Fruit fly (Drosophila melanogaster) whole organism, prepupa: ENCODE measurements around the gene Dsp1.

Source experiments
- Blimp-1 ChIP-seq: fragments of 200-800 bp; sonication (Bioruptor generic); optimal IDR thresholded peaks from 3 replicates; lab custom pipeline; 2017; ENCODE audit warnings: missing biosample characterization, missing genetic modification characterization, mild to moderate bottlenecking, moderate library complexity, missing genetic modification reagents
- CG10631 ChIP-seq: fragments of 200-800 bp; sonication (Bioruptor generic); optimal IDR thresholded peaks from 2 replicates; lab custom pipeline; 2016; ENCODE audit warnings: missing biosample characterization, missing genetic modification characterization
- CG11294 ChIP-seq: fragments of 200-800 bp; sonication (Bioruptor generic); IDR thresholded peaks from 2 replicates; pipeline ENCODE4 v1.3.6; 2022; ENCODE audit warnings: missing biosample characterization, missing genetic modification characterization
- CG11762 ChIP-seq: fragments of 200-800 bp; sonication (Bioruptor generic); optimal IDR thresholded peaks from 3 replicates; lab custom pipeline; 2016; ENCODE audit warnings: missing biosample characterization, missing genetic modification characterization; ENCODE audit not compliant: insufficient read depth
- CG15336 ChIP-seq: fragments of 200-800 bp; sonication (Bioruptor generic); IDR thresholded peaks from 2 replicates; pipeline ENCODE4 v1.3.6; 2022; ENCODE audit warnings: missing biosample characterization, missing genetic modification characterization
- CG1621 ChIP-seq: fragments of 200-800 bp; sonication (Bioruptor generic); optimal IDR thresholded peaks from 3 replicates; lab custom pipeline; 2018; ENCODE audit warnings: missing biosample characterization, mild to moderate bottlenecking, missing genetic modification characterization
- CG16779 ChIP-seq: fragments of 200-800 bp; sonication (Bioruptor generic); optimal IDR thresholded peaks from 3 replicates; lab custom pipeline; 2017; ENCODE audit warnings: missing biosample characterization, mild to moderate bottlenecking, missing genetic modification characterization
- CG31627 ChIP-seq: fragments of 200-800 bp; sonication (Bioruptor generic); optimal IDR thresholded peaks from 3 replicates; lab custom pipeline; 2016; ENCODE audit warnings: missing biosample characterization, missing genetic modification characterization
- CG32006 ChIP-seq: fragments of 200-800 bp; sonication (Bioruptor generic); optimal IDR thresholded peaks from 3 replicates; lab custom pipeline; 2017; ENCODE audit warnings: missing biosample characterization, mild to moderate bottlenecking, missing genetic modification characterization
- CG34406 ChIP-seq: fragments of 200-800 bp; sonication (Bioruptor generic); optimal IDR thresholded peaks from 3 replicates; lab custom pipeline; 2016; ENCODE audit warnings: missing biosample characterization, missing genetic modification characterization
- CG3919 ChIP-seq: fragments of 200-800 bp; sonication (Bioruptor generic); optimal IDR thresholded peaks from 3 replicates; lab custom pipeline; 2016; ENCODE audit warnings: missing biosample characterization, missing genetic modification characterization
- CG4318 ChIP-seq: fragments of 200-800 bp; sonication (Bioruptor generic); optimal IDR thresholded peaks from 3 replicates; lab custom pipeline; 2017; ENCODE audit warnings: missing biosample characterization, mild to moderate bottlenecking, missing genetic modification characterization
- CG6163 ChIP-seq: fragments of 200-800 bp; sonication (Bioruptor generic); IDR thresholded peaks from 3 replicates; pipeline ENCODE4 v1.3.6; 2022; ENCODE audit warnings: missing biosample characterization, missing genetic modification characterization
- CG6276 ChIP-seq: fragments of 200-800 bp; sonication (Bioruptor generic); optimal IDR thresholded peaks from 2 replicates; lab custom pipeline; 2017; ENCODE audit warnings: missing biosample characterization, mild to moderate bottlenecking, missing genetic modification characterization
- CG6854 ChIP-seq: fragments of 200-800 bp; sonication (Bioruptor generic); optimal IDR thresholded peaks from 2 replicates; lab custom pipeline; 2017; ENCODE audit warnings: missing biosample characterization, mild to moderate bottlenecking, missing genetic modification characterization
- CG7368 ChIP-seq: fragments of 200-800 bp; sonication (Bioruptor generic); optimal IDR thresholded peaks from 3 replicates; lab custom pipeline; 2016; ENCODE audit warnings: missing biosample characterization, missing genetic modification characterization
- CG8119 ChIP-seq: fragments of 200-800 bp; sonication (Bioruptor generic); IDR thresholded peaks from 3 replicates; pipeline ENCODE4 v1.3.6; 2022; ENCODE audit warnings: missing biosample characterization, missing genetic modification characterization
- CG8319 ChIP-seq: fragments of 200-800 bp; sonication (Bioruptor generic); optimal IDR thresholded peaks from 3 replicates; lab custom pipeline; 2016; ENCODE audit warnings: missing biosample characterization, missing genetic modification characterization
- CG9139 ChIP-seq: fragments of 200-800 bp; sonication (Bioruptor generic); optimal IDR thresholded peaks from 3 replicates; lab custom pipeline; 2017; ENCODE audit warnings: missing biosample characterization, mild to moderate bottlenecking, missing genetic modification characterization
- Eip75B ChIP-seq: fragments of 200-800 bp; sonication (Bioruptor generic); optimal IDR thresholded peaks from 3 replicates; lab custom pipeline; 2016; ENCODE audit warnings: missing biosample characterization, missing genetic modification characterization
- Eip78C ChIP-seq: fragments of 200-800 bp; sonication (Bioruptor generic); peaks from one replicate; lab custom pipeline; 2016; ENCODE audit warnings: missing biosample characterization, missing genetic modification characterization
- Eip93F ChIP-seq: fragments of 200-800 bp; sonication (Bioruptor generic); optimal IDR thresholded peaks from 2 replicates; lab custom pipeline; 2016; ENCODE audit warnings: missing biosample characterization, mild to moderate bottlenecking, missing genetic modification characterization
- Ets21C ChIP-seq: fragments of 200-800 bp; sonication (Bioruptor generic); optimal IDR thresholded peaks from 3 replicates; lab custom pipeline; 2016; ENCODE audit warnings: missing biosample characterization, missing genetic modification characterization
- Ets96B ChIP-seq: fragments of 200-800 bp; optimal IDR thresholded peaks from 2 replicates; lab custom pipeline; 2019; ENCODE audit warnings: missing biosample characterization, mild to moderate bottlenecking, missing genetic modification characterization, moderate library complexity
- Gug ChIP-seq: fragments of 200-800 bp; sonication (Bioruptor generic); IDR thresholded peaks from 2 replicates; pipeline ENCODE4 v1.3.6; 2022; ENCODE audit warnings: missing biosample characterization, missing genetic modification characterization
- Hr38 ChIP-seq: sonication (Bioruptor generic); optimal IDR thresholded peaks from 2 replicates; lab custom pipeline; 2016; ENCODE audit warnings: missing biosample characterization, missing genetic modification characterization
- Hr39 ChIP-seq: fragments of 200-800 bp; sonication (Bioruptor generic); optimal IDR thresholded peaks from 2 replicates; lab custom pipeline; 2016; ENCODE audit warnings: missing biosample characterization, missing genetic modification characterization
- Hr4 ChIP-seq: fragments of 200-800 bp; sonication (Bioruptor generic); optimal IDR thresholded peaks from 3 replicates; lab custom pipeline; 2016; ENCODE audit warnings: missing biosample characterization, missing genetic modification characterization
- Lpt ChIP-seq: fragments of 200-800 bp; sonication (Bioruptor generic); optimal IDR thresholded peaks from 3 replicates; lab custom pipeline; 2016; ENCODE audit warnings: missing biosample characterization, missing genetic modification characterization
- Met ChIP-seq: fragments of 200-800 bp; sonication (Bioruptor generic); optimal IDR thresholded peaks from 3 replicates; lab custom pipeline; 2016; ENCODE audit warnings: missing biosample characterization, missing genetic modification characterization
- OdsH ChIP-seq: fragments of 200-800 bp; sonication (Bioruptor generic); optimal IDR thresholded peaks from 3 replicates; lab custom pipeline; 2016; ENCODE audit warnings: missing biosample characterization, missing genetic modification characterization
- Smox ChIP-seq: fragments of 200-800 bp; sonication (Bioruptor generic); optimal IDR thresholded peaks from 3 replicates; lab custom pipeline; 2016; ENCODE audit warnings: missing biosample characterization, missing genetic modification characterization
- Sox102F ChIP-seq: fragments of 200-800 bp; sonication (Bioruptor generic); optimal IDR thresholded peaks from 2 replicates; lab custom pipeline; 2016; ENCODE audit warnings: missing biosample characterization, mild to moderate bottlenecking, missing genetic modification characterization
- Sox14 ChIP-seq: fragments of 200-800 bp; sonication (Bioruptor generic); optimal IDR thresholded peaks from 3 replicates; lab custom pipeline; 2016; ENCODE audit warnings: missing biosample characterization, missing genetic modification characterization
- achi ChIP-seq: fragments of 200-800 bp; sonication (Bioruptor generic); optimal IDR thresholded peaks from 3 replicates; lab custom pipeline; 2016; ENCODE audit warnings: missing biosample characterization, missing genetic modification characterization
- cyc ChIP-seq: fragments of 200-800 bp; sonication (Bioruptor generic); optimal IDR thresholded peaks from 3 replicates; lab custom pipeline; 2016; ENCODE audit warnings: missing biosample characterization, missing genetic modification characterization
- dac ChIP-seq: fragments of 200-800 bp; sonication (Bioruptor generic); optimal IDR thresholded peaks from 2 replicates; lab custom pipeline; 2017; ENCODE audit warnings: missing biosample characterization, mild to moderate bottlenecking, missing genetic modification characterization
- dsx ChIP-seq: fragments of 200-800 bp; optimal IDR thresholded peaks from 3 replicates; lab custom pipeline; 2019; ENCODE audit warnings: missing biosample characterization, mild to moderate bottlenecking, missing genetic modification characterization, moderate library complexity; ENCODE audit not compliant: poor library complexity, severe bottlenecking
- eg ChIP-seq: fragments of 200-800 bp; sonication (Bioruptor generic); IDR thresholded peaks from 3 replicates; pipeline ENCODE4 v1.3.6; 2022; ENCODE audit warnings: missing biosample characterization, missing genetic modification characterization
- esn ChIP-seq: fragments of 200-800 bp; sonication (Bioruptor generic); optimal IDR thresholded peaks from 2 replicates; lab custom pipeline; 2016; ENCODE audit warnings: missing biosample characterization, mild to moderate bottlenecking, missing genetic modification characterization, moderate library complexity
- fd85E ChIP-seq: fragments of 200-800 bp; sonication (Bioruptor generic); optimal IDR thresholded peaks from 3 replicates; lab custom pipeline; 2016; ENCODE audit warnings: missing biosample characterization, missing genetic modification characterization
- fkh ChIP-seq: fragments of 200-800 bp; sonication (Bioruptor generic); optimal IDR thresholded peaks from 3 replicates; lab custom pipeline; 2017; ENCODE audit warnings: missing biosample characterization, mild to moderate bottlenecking, missing genetic modification characterization, moderate library complexity
- lz ChIP-seq: fragments of 200-800 bp; sonication (Bioruptor generic); optimal IDR thresholded peaks from 3 replicates; lab custom pipeline; 2016; ENCODE audit warnings: missing biosample characterization, missing genetic modification characterization
- net ChIP-seq: fragments of 200-800 bp; sonication (Bioruptor generic); optimal IDR thresholded peaks from 3 replicates; lab custom pipeline; 2016; ENCODE audit warnings: missing biosample characterization, missing genetic modification characterization
- salr ChIP-seq, 2 experiments: fragments of 200-800 bp; sonication (Bioruptor generic); optimal IDR thresholded peaks; 3 replicates each; lab custom pipeline; 2016 to 2018; ENCODE audit warnings: missing biosample characterization in 2 of 2, missing genetic modification characterization in 2 of 2, mild to moderate bottlenecking in 1 of 2
- spab ChIP-seq: fragments of 200-800 bp; sonication (Bioruptor generic); optimal IDR thresholded peaks from 2 replicates; lab custom pipeline; 2017; ENCODE audit warnings: missing biosample characterization, mild to moderate bottlenecking, missing genetic modification characterization, missing genetic modification reagents
- svp ChIP-seq: fragments of 200-800 bp; sonication (Bioruptor generic); peaks from one replicate; lab custom pipeline; 2016; ENCODE audit warnings: missing biosample characterization, missing genetic modification characterization
- topi ChIP-seq: fragments of 200-800 bp; sonication (Bioruptor generic); optimal IDR thresholded peaks from 3 replicates; lab custom pipeline; 2016; ENCODE audit warnings: missing biosample characterization, missing genetic modification characterization

Dsp1 gene

DNA sequence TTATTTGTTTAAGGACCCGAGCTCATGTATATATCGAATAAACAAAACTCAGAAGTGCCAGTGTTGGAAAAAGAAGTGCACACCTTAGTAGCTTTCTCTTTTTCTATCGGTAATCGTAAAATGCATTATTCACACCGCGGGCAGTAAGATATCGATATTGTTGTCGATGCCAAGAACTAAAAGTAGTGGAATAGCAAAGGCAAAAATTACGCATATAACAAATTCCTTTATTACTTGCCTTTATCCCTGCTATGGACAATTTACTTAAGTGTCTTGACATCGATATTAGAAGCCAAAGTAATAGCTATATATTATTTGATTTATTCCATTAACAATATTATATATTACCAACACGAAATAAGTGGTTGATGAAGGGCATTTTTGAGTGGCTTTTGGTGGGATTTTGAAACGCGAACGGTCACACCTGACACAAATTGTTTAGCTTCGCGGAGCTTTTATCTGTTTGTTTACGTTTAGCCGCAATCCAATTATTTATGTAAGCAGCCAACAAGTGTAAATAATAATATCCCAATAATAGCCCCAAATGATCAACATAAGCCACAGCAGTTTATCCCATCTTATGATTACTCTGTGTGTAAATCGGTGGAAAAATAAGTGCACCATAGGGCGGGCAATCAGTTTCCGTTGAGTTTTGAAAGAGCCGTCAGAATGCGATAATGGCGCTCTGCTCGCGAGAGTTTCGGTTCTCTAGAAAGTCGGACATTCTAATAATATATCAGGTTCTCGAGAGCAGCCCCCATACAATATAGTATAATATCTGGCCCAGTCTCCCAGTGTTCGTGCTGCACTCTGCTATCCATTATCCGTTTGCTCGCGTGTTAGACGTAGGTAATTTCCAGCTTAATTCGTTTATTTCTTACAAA, 51.7 kb downstream of the Dsp1 start, which contains the start of the genes CG9992 and CG4239 (continued):
- TF ChIP-seq CG4318 (GFP tag; lab: Kevin White, UChicago) (peak; percentile 63), lz (GFP tag; lab: Kevin White, UChicago) (peak; percentile 47), Lpt (GFP tag; lab: Kevin White, UChicago) (peak; percentile 44), Gug (peak; percentile 58), Eip78C (GFP tag; lab: Kevin White, UChicago) (peak; percentile 66)

DNA sequence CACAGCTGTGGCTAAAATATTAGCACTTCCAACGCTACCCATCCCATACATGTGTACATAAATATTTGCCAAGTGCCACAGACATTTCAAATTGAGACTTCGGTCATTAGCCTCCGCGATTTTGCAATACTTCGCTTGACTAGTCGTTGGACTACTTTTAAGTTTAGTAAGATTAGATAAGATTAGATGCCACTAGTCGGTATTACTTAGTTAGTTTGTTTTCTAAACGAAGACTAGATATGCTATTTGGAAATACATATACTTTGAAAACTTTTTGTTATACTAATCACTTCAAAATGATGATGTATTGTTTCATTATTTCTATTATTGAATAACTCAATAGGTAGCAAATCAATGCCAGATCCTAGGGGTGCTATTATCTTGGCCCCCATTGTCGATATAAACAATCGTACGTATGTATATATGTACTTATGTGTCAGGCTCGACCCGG, 52.6 kb downstream of the Dsp1 start:
- TF ChIP-seq CG6854 (GFP tag; lab: Kevin White, UChicago) (no peak), Hr39 (GFP tag; lab: Kevin White, UChicago) (peak; percentile 30), Ets96B (tag; lab: Kevin White, UChicago) (peak; percentile 34), esn (GFP tag; lab: Kevin White, UChicago) (peak; percentile 57), CG7368 (no peak), CG16779 (no peak), Ets21C (GFP tag; lab: Kevin White, UChicago) (no peak), Eip93F (GFP tag; lab: Kevin White, UChicago) (no peak), Sox102F (no peak), topi (peak; percentile 52), cyc (peak; percentile 17), dac (peak; percentile 6), CG6276 (peak; percentile 58), Smox (GFP tag; lab: Kevin White, UChicago) (peak; percentile 50), CG31627 (GFP tag; lab: Kevin White, UChicago) (peak; percentile 41), CG9139 (GFP tag; lab: Kevin White, UChicago) (no peak), net (peak; percentile 54), Hr38 (GFP tag; lab: Kevin White, UChicago) (no peak), CG11294 (no peak), lz (GFP tag; lab: Kevin White, UChicago) (peak; percentile 30), eg (peak; percentile 55; the same call in 1 of the 3 replicates), Sox14 (peak; percentile 41), Blimp-1 (GFP tag; lab: Kevin White, UChicago) (no peak), Eip75B (no peak), achi (GFP tag; lab: Kevin White, UChicago) (peak; percentile 61), fd85E (GFP tag; lab: Kevin White, UChicago) (no peak), Met (peak; percentile 69), dsx (GFP tag; lab: Kevin White, UChicago) (no peak), CG10631 (GFP tag; lab: Kevin White, UChicago) (peak; percentile 53), CG3919 (GFP tag; lab: Kevin White, UChicago) (no peak), Gug (no peak), svp (GFP tag; lab: Kevin White, UChicago) (peak; percentile 83), CG11762 (peak; percentile 28), OdsH (GFP tag; lab: Kevin White, UChicago) (peak; percentile 44), CG32006 (GFP tag; lab: Kevin White, UChicago) (peak; percentile 69), spab (GFP tag; lab: Kevin White, UChicago) (no peak), CG15336 (GFP tag; lab: Robert Waterston, UW) (peak; percentile 71), Eip78C (GFP tag; lab: Kevin White, UChicago) (peak; percentile 86), CG1621 (no peak), CG8119 (GFP tag; lab: Robert Waterston, UW) (peak; percentile 65; the same call in 2 of the 3 replicates), CG34406 (GFP tag; lab: Kevin White, UChicago) (peak; percentile 44), salr (GFP tag; optimal IDR thresholded peaks at IDR 0.05; lab: Kevin White, UChicago) (peak in 1 of 2 experiments; percentile 51), CG6163 (GFP tag; lab: Robert Waterston, UW) (no peak), Hr4 (GFP tag; lab: Kevin White, UChicago) (no peak), CG8319 (GFP tag; lab: Kevin White, UChicago) (peak; percentile 7), fkh (GFP tag; lab: Kevin White, UChicago) (peak; percentile 69)
